Fruit fly (Drosophila melanogaster): ENCODE results near the gene Or2a.
A peak's percentile ranks its signal among the peaks of the same experiment; 100 is the strongest.

Or2a gene

DNA sequence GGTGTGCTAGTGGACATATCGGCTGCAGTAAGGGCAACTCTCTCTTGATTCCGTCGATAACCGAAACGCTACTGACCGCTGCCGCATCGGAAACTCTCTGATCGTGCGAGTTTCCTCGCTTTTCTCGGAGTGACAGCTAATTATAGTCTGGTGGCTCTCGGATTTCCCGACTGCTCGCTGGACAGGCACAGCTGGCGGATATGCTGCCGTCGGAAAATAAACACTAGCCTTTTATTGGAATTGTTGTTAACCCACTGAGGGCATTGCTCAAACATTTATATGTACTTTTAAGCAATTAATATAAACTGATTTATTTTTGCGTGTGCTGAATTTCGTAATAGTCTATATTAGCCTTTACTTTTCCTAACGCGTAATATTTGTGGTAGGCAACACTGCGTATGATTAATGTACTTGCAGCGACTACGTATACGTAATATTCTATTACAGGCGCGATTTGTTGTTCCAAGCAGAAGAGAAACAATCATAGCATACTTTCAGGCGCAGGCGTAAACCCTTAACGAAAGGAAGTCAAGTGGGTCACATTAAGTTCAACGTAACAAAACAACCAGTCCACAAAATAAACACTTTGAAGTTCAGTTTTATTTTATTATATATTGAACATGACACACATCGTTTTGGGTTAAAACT is 32.1 kb upstream of the Or2a start, which contains the start of gene SmydA-8:
Gene SmydA-8, minus strand, starts transcription at position 51 of the 648 bp plus-strand sequence.
- TF ChIP-seq sens (GFP tag) (peak; percentile 19), CG13287 (GFP tag; IDR thresholded peaks at IDR 0.05; ENCODE audit: partially characterized antibody) (0 out of 2 replicates have a peak, but pooled peaks have one; percentile 13), chinmo (GFP tag; IDR thresholded peaks at IDR 0.05; ENCODE audit: partially characterized antibody) (no peak), dimm (GFP tag; IDR thresholded peaks at IDR 0.05) (no peak), CG9437 (GFP tag; optimal IDR thresholded peaks at IDR 0.05) (peak; percentile 98), CG9609 (GFP tag; optimal IDR thresholded peaks at IDR 0.05) (no peak), CG16815 (GFP tag; optimal IDR thresholded peaks at IDR 0.05) (no peak), CG30431 (GFP tag; optimal IDR thresholded peaks at IDR 0.05) (no peak), Pdp1 (GFP tag; optimal IDR thresholded peaks at IDR 0.05) (peak in 1 of 2 experiments; percentile 66), hkb (optimal IDR thresholded peaks at IDR 0.05) (no peak), hkb (GFP tag; IDR thresholded peaks at IDR 0.05) (0 out of 2 replicates have a peak, but pooled peaks have one; percentile 10), Bgb (GFP tag; IDR thresholded peaks at IDR 0.05; ENCODE audit: partially characterized antibody) (no peak), NK7.1 (GFP tag; optimal IDR thresholded peaks at IDR 0.05) (no peak), Deaf1 (tag; optimal IDR thresholded peaks at IDR 0.05) (peak; percentile 51), CG18619 (GFP tag; optimal IDR thresholded peaks at IDR 0.05) (no peak), Rx (GFP tag; IDR thresholded peaks at IDR 0.05) (no peak), CG8290 (GFP tag; optimal IDR thresholded peaks at IDR 0.05) (no peak), CG8290 (tag; optimal IDR thresholded peaks at IDR 0.05) (no peak), exex (tag; optimal IDR thresholded peaks at IDR 0.05) (no peak), CG13123 (GFP tag; optimal IDR thresholded peaks at IDR 0.05) (no peak), CG7372 (GFP tag; IDR thresholded peaks at IDR 0.05) (peak; percentile 89), lab (GFP tag; optimal IDR thresholded peaks at IDR 0.05) (no peak), CG12769 (tag; optimal IDR thresholded peaks at IDR 0.05) (peak; percentile 6), phol (tag; optimal IDR thresholded peaks at IDR 0.05) (no peak), Med (GFP tag) (peak; percentile 27), TFAM (GFP tag; optimal IDR thresholded peaks at IDR 0.05) (no peak), CG10979 (tag; optimal IDR thresholded peaks at IDR 0.05) (peak; percentile 57), CG30403 (GFP tag; optimal IDR thresholded peaks at IDR 0.05) (no peak)

DNA sequence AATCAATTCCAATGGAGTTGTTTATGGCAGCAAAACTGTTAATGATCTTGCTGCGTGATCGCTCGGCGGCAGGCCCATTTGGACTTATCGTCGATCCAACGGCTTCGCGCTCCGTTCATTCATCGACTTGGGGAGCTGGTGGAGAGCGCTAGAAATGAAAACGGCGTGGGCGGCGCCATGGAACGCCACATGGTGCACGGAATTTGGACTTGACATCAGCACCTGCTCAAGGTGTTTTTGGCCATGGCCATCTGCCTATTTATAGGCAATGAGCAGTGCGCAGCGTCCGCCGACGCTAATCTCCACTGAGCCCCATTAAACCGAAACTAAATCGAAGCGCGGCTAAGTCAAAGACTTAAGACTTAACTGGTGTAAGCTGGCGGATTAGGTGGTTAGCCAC is 27.6 kb upstream of the Or2a start:
- TF ChIP-seq fd3F (GFP tag; optimal IDR thresholded peaks at IDR 0.05) (no peak), sd (tag; optimal IDR thresholded peaks at IDR 0.05) (peak; percentile 83), sr (GFP tag; IDR thresholded peaks at IDR 0.05) (peak; percentile 80)

DNA sequence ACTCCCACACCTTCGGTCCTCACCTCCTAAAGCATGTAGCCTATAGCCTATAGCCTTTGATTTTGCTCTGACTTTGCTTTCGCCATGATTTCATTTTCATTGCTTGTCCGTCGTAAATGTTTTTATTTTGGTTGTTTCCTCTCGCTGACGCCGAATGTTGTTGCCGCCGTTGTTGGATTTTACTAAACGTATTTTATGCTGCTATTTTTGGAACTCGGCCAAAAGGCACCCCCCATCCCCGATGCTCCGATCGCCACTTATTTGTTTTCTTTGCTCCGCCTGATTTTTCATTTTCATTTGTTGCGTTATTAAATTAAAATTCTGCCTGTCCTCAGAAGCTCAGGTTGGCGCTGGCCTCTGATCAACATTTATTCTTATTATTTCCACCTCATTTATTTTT is 26.8 kb upstream of the Or2a start:
- TF ChIP-seq tap (tag; optimal IDR thresholded peaks at IDR 0.05), result no peak
- TF ChIP-seq CG12104 (GFP tag; optimal IDR thresholded peaks at IDR 0.05), result no peak
- no peak for TF ChIP-seq trem (tag; optimal IDR thresholded peaks at IDR 0.05)
- TF ChIP-seq Eip74EF (GFP tag; optimal IDR thresholded peaks at IDR 0.05), result no peak
- TF ChIP-seq schlank (tag; optimal IDR thresholded peaks at IDR 0.05), result no peak
- no peak for TF ChIP-seq CG9797 (GFP tag; optimal IDR thresholded peaks at IDR 0.05)
- 0 out of 4 replicates have a peak, but pooled peaks have one; percentile 21 for TF ChIP-seq chinmo (GFP tag; IDR thresholded peaks at IDR 0.05; ENCODE audit: partially characterized antibody)
- TF ChIP-seq CG10543 (GFP tag; optimal IDR thresholded peaks at IDR 0.05), result peak; percentile 89
- no peak for TF ChIP-seq inv (GFP tag; IDR thresholded peaks at IDR 0.05; ENCODE audit: partially characterized antibody)
- TF ChIP-seq Usf (GFP tag; optimal IDR thresholded peaks at IDR 0.05), result no peak
- no peak for TF ChIP-seq CG17361 (GFP tag; IDR thresholded peaks at IDR 0.05)
- TF ChIP-seq pros (GFP tag; optimal IDR thresholded peaks at IDR 0.05), result no peak
- no peak for TF ChIP-seq crc (GFP tag; optimal IDR thresholded peaks at IDR 0.05)
- no peak for TF ChIP-seq gce (GFP tag; IDR thresholded peaks at IDR 0.05)
- no peak for TF ChIP-seq Dad (GFP tag; optimal IDR thresholded peaks at IDR 0.05)
- TF ChIP-seq abd-A (tag; optimal IDR thresholded peaks at IDR 0.05), result peak; percentile 26
- TF ChIP-seq pzg (GFP tag; optimal IDR thresholded peaks at IDR 0.05), result no peak
- no peak for TF ChIP-seq D19A (tag; optimal IDR thresholded peaks at IDR 0.05)
- no peak for TF ChIP-seq gfzf (GFP tag; optimal IDR thresholded peaks at IDR 0.05)
